Worm (Caenorhabditis elegans): ENCODE data around the gene ttr-9.

ttr-9 gene

DNA sequence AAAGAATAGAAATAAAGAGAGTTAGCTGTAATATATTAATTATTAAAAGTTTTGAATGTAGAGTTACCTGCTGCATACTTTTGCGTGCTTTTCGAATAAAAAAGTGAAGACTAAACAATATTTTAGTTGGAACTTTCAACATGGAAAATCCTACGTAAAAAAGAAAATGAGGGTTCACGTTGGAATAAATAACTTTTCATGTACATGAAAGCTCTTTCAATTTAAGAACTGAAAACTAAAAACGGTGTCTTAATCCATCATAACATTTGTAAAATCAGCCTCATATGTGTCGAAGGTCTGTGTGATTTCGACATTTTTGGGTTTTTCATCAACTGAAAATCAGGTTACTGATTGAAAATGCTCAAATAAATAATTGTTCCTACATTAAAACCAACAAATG, at the start of gene ttr-9:
Gene ttr-9 (minus strand): TSS at position 101 of the 400 bp plus-strand sequence.
- TF ChIP-seq zfp-2 (tag; optimal IDR thresholded peaks at IDR 0.05) (no peak), R02D3.7 (tag; optimal IDR thresholded peaks at IDR 0.05) (no peak), ZK546.5 (tag; optimal IDR thresholded peaks at IDR 0.05) (no peak), zag-1 (tag; optimal IDR thresholded peaks at IDR 0.05) (no peak), dmd-9 (GFP tag; IDR thresholded peaks at IDR 0.05) (no peak), zip-2 (tag; optimal IDR thresholded peaks at IDR 0.05) (no peak), mes-2 (tag; optimal IDR thresholded peaks at IDR 0.05; ENCODE audit: poor library complexity, severe bottlenecking) (no peak), fkh-10 (GFP tag; optimal IDR thresholded peaks at IDR 0.05) (no peak), daf-12 (tag; optimal IDR thresholded peaks at IDR 0.05) (no peak), T20F7.1 (GFP tag; optimal IDR thresholded peaks at IDR 0.05) (no peak)

DNA sequence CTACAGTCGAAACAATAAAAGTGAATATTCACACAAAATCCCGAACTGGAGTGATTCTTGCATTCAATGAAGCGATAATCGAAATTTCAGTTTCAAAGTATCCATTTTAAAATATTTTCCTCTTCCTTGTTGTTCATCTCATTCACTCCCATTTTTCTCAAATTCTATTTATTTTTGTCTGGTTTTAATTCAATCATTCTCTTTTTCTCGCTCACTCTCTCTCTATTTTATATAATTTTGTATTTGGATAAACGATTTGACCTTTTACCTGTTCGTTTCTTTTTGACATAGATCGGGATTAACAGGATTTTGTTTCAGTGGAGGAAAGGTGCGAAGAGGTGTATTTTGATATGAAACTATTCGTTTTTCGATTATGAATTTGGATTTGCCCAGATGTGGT, 39.8 kb upstream of the ttr-9 start, which contains the start of gene T05A1.5:
Gene T05A1.5 (plus strand): TSS at position 301 of the 400 bp plus-strand sequence.
- TF ChIP-seq zfp-2 (tag; optimal IDR thresholded peaks at IDR 0.05) (no peak), Y105C5A.15 (GFP tag; IDR thresholded peaks at IDR 0.05) (no peak), daf-19 (GFP tag; conservative IDR thresholded peaks at IDR 0.05) (no peak), lin-13 (GFP tag; optimal IDR thresholded peaks at IDR 0.05) (no peak), ceh-20 (GFP tag; IDR thresholded peaks at IDR 0.05) (no peak), dpl-1 (GFP tag; optimal IDR thresholded peaks at IDR 0.05) (no peak), D1046.2 (GFP tag; IDR thresholded peaks at IDR 0.05) (no peak), fkh-10 (GFP tag; optimal IDR thresholded peaks at IDR 0.05) (no peak), mes-2 (tag; optimal IDR thresholded peaks at IDR 0.05; ENCODE audit: poor library complexity, severe bottlenecking) (no peak), ceh-82 (tag; optimal IDR thresholded peaks at IDR 0.05) (no peak), rbr-2 (tag; optimal IDR thresholded peaks at IDR 0.05) (no peak), ZK546.5 (tag; optimal IDR thresholded peaks at IDR 0.05) (no peak)

DNA sequence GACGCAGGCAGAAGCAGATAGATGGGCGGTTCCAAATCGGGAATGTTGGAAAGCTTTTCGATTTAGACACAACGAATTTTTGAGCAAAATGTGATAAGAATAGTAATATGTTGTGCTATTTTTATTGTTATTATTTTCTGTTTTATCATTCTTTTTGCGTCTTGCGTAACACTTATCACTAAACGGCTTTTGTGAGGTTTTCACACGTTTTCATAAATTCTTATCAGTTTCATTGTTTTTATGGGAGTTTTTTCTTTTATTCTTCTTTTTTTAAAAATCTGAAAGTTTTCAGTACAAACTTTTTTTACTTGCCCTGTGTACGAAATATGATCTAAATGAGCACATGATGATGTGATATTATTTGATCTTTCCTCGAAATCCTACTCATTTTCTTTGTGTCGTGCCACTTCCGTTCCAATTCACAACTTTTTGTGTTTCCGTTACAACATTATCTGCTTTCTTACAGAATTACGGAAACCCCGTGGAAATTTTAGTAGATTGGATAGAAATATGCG, 34.2 kb upstream of the ttr-9 start, which contains the start of gene fbl-1:
Gene fbl-1 (plus strand): TSS at position 465 of the 515 bp plus-strand sequence.
- TF ChIP-seq daf-16 (GFP tag; optimal IDR thresholded peaks at IDR 0.05) (no peak), daf-16 (tag; optimal IDR thresholded peaks at IDR 0.05) (no peak), Y5F2A.4 (GFP tag; optimal IDR thresholded peaks at IDR 0.05) (no peak), duxl-1 (tag; optimal IDR thresholded peaks at IDR 0.05; ENCODE audit: poor library complexity) (no peak), F10B5.3 (tag; optimal IDR thresholded peaks at IDR 0.05) (no peak), php-3 (GFP tag; IDR thresholded peaks at IDR 0.05) (peak; percentile 84), dmd-6 (GFP tag; IDR thresholded peaks at IDR 0.05) (peak; percentile 50; the same call in 1 of the 2 replicates), T20F7.1 (GFP tag; optimal IDR thresholded peaks at IDR 0.05) (no peak), hlh-11 (tag; optimal IDR thresholded peaks at IDR 0.05) (peak; percentile 29), madf-9 (GFP tag; conservative IDR thresholded peaks at IDR 0.05) (no peak), fkh-10 (GFP tag; optimal IDR thresholded peaks at IDR 0.05) (no peak), ceh-28 (tag; optimal IDR thresholded peaks at IDR 0.05) (no peak), mdl-1 (tag; optimal IDR thresholded peaks at IDR 0.05) (no peak), unc-62 (GFP tag; optimal IDR thresholded peaks at IDR 0.05 in 1 of 2) (peak in 1 of 2 experiments; percentile 71), unc-62 (tag; optimal IDR thresholded peaks at IDR 0.05) (no peak), rbr-2 (tag; optimal IDR thresholded peaks at IDR 0.05) (no peak), Y105C5A.15 (GFP tag; IDR thresholded peaks at IDR 0.05) (no peak), vab-7 (GFP tag; IDR thresholded peaks at IDR 0.05) (no peak), ceh-62 (tag; optimal IDR thresholded peaks at IDR 0.05) (no peak), Y48G9A.11 (GFP tag; IDR thresholded peaks at IDR 0.05) (no peak), nhr-237 (tag; optimal IDR thresholded peaks at IDR 0.05) (no peak), pqm-1 (tag; optimal IDR thresholded peaks at IDR 0.05) (peak; percentile 69), set-16 (GFP tag; IDR thresholded peaks at IDR 0.05) (no peak), hmg-1.1 (GFP tag; IDR thresholded peaks at IDR 0.05) (no peak)

Measured in whole organism, L4 larva.